Fruit fly (Drosophila melanogaster): ENCODE measurements around the gene spdi.

Gene spdi

DNA sequence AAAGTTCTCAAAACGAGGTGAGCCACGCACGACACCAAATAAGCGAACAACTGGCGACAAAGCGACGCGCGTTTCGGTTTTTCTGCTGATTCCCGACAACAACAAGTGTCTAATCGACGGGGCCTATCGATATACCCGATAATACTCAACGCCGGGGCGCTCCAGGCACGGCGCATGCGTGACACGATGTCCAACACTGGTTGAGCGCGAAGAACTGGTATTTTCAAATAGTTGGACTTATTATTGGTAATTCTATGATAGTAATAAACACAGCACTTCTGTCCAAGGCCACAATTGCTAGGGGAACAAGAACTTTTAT lies 2.6 kb downstream of the spdi start (continued):
- TF ChIP-seq CG15696 (tag; optimal IDR thresholded peaks at IDR 0.05) (no peak), ftz-f1 (GFP tag; optimal IDR thresholded peaks at IDR 0.05) (peak; percentile 3), CG2120 (GFP tag; optimal IDR thresholded peaks at IDR 0.05) (peak; percentile 15), lbe (GFP tag; optimal IDR thresholded peaks at IDR 0.05) (peak; percentile 27), Mad (GFP tag; optimal IDR thresholded peaks at IDR 0.05) (no peak), Myb (GFP tag; optimal IDR thresholded peaks at IDR 0.05) (peak; percentile 44), CG1603 (tag; optimal IDR thresholded peaks at IDR 0.05) (peak; percentile 70), CG10543 (GFP tag; optimal IDR thresholded peaks at IDR 0.05) (no peak), Awh (GFP tag; IDR thresholded peaks at IDR 0.05) (no peak), Ptx1 (GFP tag; IDR thresholded peaks at IDR 0.05) (no peak), fu2 (GFP tag; optimal IDR thresholded peaks at IDR 0.05) (no peak), salm (tag; optimal IDR thresholded peaks at IDR 0.05) (no peak), Ets65A (GFP tag) (no peak), nerfin-2 (GFP tag; IDR thresholded peaks at IDR 0.05; ENCODE audit: partially characterized antibody) (peak; percentile 42; the same call in 1 of the 2 replicates), fd3F (GFP tag; optimal IDR thresholded peaks at IDR 0.05) (no peak), CG2116 (GFP tag; optimal IDR thresholded peaks at IDR 0.05) (peak; percentile 78), CG3163 (GFP tag; optimal IDR thresholded peaks at IDR 0.05) (no peak), ato (GFP tag; IDR thresholded peaks at IDR 0.05; ENCODE audit: partially characterized antibody) (peak; percentile 74), trem (tag; optimal IDR thresholded peaks at IDR 0.05) (peak; percentile 14), Optix (GFP tag; IDR thresholded peaks at IDR 0.05) (no peak), wdn (GFP tag; IDR thresholded peaks at IDR 0.05) (no peak), stwl (tag; optimal IDR thresholded peaks at IDR 0.05) (peak; percentile 45), bowl (GFP tag; IDR thresholded peaks at IDR 0.05) (no peak), mam (GFP tag; optimal IDR thresholded peaks at IDR 0.05) (no peak), Taf1 (GFP tag; IDR thresholded peaks at IDR 0.05) (no peak), Hsf (GFP tag; optimal IDR thresholded peaks at IDR 0.05) (peak; percentile 13), CG11504 (tag; optimal IDR thresholded peaks at IDR 0.05) (no peak), slou (GFP tag; optimal IDR thresholded peaks at IDR 0.05) (no peak)

DNA sequence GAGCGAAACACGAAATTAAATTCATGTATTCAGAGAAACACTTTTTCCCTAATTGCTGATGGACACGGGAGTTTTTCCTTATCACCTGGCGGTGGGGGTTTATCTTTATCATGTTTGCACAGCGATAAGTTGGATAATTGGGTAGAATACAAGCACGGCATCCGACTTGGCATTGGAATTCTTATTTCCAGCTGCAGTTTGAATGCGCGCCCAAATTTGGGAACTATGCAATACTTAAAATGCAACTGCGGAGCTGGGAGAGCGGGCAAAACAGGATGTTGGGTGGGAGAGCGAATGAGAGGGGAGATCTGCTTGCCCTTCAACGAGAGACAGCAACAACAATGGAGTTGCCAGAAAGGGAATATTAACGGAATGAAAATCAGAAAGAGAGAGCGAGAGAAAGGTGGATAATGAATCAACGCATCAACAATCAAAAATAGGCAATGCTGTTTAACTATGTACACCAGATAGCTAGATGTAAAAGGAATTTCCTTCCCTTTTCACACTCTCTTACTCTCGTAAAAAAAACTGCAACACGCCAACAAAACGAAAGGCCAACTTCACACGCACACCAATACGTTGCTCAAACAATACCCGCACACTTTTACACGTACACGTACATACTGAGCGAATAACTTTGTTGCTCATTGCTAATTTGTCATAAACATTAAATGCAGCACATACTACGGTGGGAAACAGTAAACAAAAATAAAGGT lies 3.1 kb downstream of the spdi start:
- no peak for TF ChIP-seq H15 (GFP tag; IDR thresholded peaks at IDR 0.05)
- TF ChIP-seq exex (tag; optimal IDR thresholded peaks at IDR 0.05), result no peak
- TF ChIP-seq CG1832 (GFP tag; optimal IDR thresholded peaks at IDR 0.05), result peak; percentile 73
- peak; percentile 88 for TF ChIP-seq sens (GFP tag)
- peak; percentile 51 for TF ChIP-seq Dp (GFP tag; optimal IDR thresholded peaks at IDR 0.05)
- no peak for TF ChIP-seq Sry-β (GFP tag; optimal IDR thresholded peaks at IDR 0.05)
- no peak for TF ChIP-seq HLH3B (GFP tag; IDR thresholded peaks at IDR 0.05)
- peak; percentile 87 for TF ChIP-seq cg (GFP tag; optimal IDR thresholded peaks at IDR 0.05)
- no peak for TF ChIP-seq CG2889 (GFP tag; IDR thresholded peaks at IDR 0.05)
- peak; percentile 56 for TF ChIP-seq YL-1 (GFP tag; optimal IDR thresholded peaks at IDR 0.05)
- TF ChIP-seq salm (tag; optimal IDR thresholded peaks at IDR 0.05), result no peak
- no peak for TF ChIP-seq CG12104 (GFP tag; optimal IDR thresholded peaks at IDR 0.05)
- no peak for TF ChIP-seq chm (GFP tag; IDR thresholded peaks at IDR 0.05)
- TF ChIP-seq CG13775 (GFP tag; optimal IDR thresholded peaks at IDR 0.05), result peak; percentile 49
- 0 out of 2 replicates have a peak, but pooled peaks have one; percentile 10 for TF ChIP-seq gsb (GFP tag; IDR thresholded peaks at IDR 0.05)
- no peak for TF ChIP-seq nmo (GFP tag; optimal IDR thresholded peaks at IDR 0.05)
- no peak for TF ChIP-seq onecut (GFP tag; IDR thresholded peaks at IDR 0.05)
- peak; percentile 59 for TF ChIP-seq phol (tag; optimal IDR thresholded peaks at IDR 0.05)
- peak; percentile 44 for TF ChIP-seq CG8924 (tag; optimal IDR thresholded peaks at IDR 0.05)
- no peak for TF ChIP-seq zfh1 (GFP tag; IDR thresholded peaks at IDR 0.05)
- TF ChIP-seq ERR (GFP tag; optimal IDR thresholded peaks at IDR 0.05), result no peak
- no peak for TF ChIP-seq Bdp1 (GFP tag; optimal IDR thresholded peaks at IDR 0.05)
- no peak for TF ChIP-seq CG10147 (GFP tag; optimal IDR thresholded peaks at IDR 0.05)
- no peak for TF ChIP-seq Atf-2 (GFP tag; optimal IDR thresholded peaks at IDR 0.05)
- TF ChIP-seq CG15601 (tag; optimal IDR thresholded peaks at IDR 0.05), result no peak
- TF ChIP-seq trem (tag; optimal IDR thresholded peaks at IDR 0.05), result peak; percentile 15
